Fruit fly (Drosophila melanogaster) whole organism, prepupa: Measurements from ENCODE around the gene Ace.

Experiments used
- CG11294 ChIP-seq: fragments of 200-800 bp; sonication (Bioruptor generic); IDR thresholded peaks from 2 replicates; pipeline ENCODE4 v1.3.6; 2022; ENCODE audit warnings: missing biosample characterization, missing genetic modification characterization
- CG16779 ChIP-seq: fragments of 200-800 bp; sonication (Bioruptor generic); optimal IDR thresholded peaks from 3 replicates; lab custom pipeline; 2017; ENCODE audit warnings: missing biosample characterization, mild to moderate bottlenecking, missing genetic modification characterization
- CG3032 ChIP-seq: fragments of 200-800 bp; optimal IDR thresholded peaks from 2 replicates; lab custom pipeline; 2019; ENCODE audit warnings: missing biosample characterization, mild to moderate bottlenecking, missing genetic modification characterization, moderate library complexity
- CG31627 ChIP-seq: fragments of 200-800 bp; sonication (Bioruptor generic); optimal IDR thresholded peaks from 3 replicates; lab custom pipeline; 2016; ENCODE audit warnings: missing biosample characterization, missing genetic modification characterization
- CG6854 ChIP-seq: fragments of 200-800 bp; sonication (Bioruptor generic); optimal IDR thresholded peaks from 2 replicates; lab custom pipeline; 2017; ENCODE audit warnings: missing biosample characterization, mild to moderate bottlenecking, missing genetic modification characterization
- CG9139 ChIP-seq: fragments of 200-800 bp; sonication (Bioruptor generic); optimal IDR thresholded peaks from 3 replicates; lab custom pipeline; 2017; ENCODE audit warnings: missing biosample characterization, mild to moderate bottlenecking, missing genetic modification characterization
- Eip93F ChIP-seq: fragments of 200-800 bp; sonication (Bioruptor generic); optimal IDR thresholded peaks from 2 replicates; lab custom pipeline; 2016; ENCODE audit warnings: missing biosample characterization, mild to moderate bottlenecking, missing genetic modification characterization
- Ets96B ChIP-seq: fragments of 200-800 bp; optimal IDR thresholded peaks from 2 replicates; lab custom pipeline; 2019; ENCODE audit warnings: missing biosample characterization, mild to moderate bottlenecking, missing genetic modification characterization, moderate library complexity
- Hr39 ChIP-seq: fragments of 200-800 bp; sonication (Bioruptor generic); optimal IDR thresholded peaks from 2 replicates; lab custom pipeline; 2016; ENCODE audit warnings: missing biosample characterization, missing genetic modification characterization
- Sox14 ChIP-seq: fragments of 200-800 bp; sonication (Bioruptor generic); optimal IDR thresholded peaks from 3 replicates; lab custom pipeline; 2016; ENCODE audit warnings: missing biosample characterization, missing genetic modification characterization
- lz ChIP-seq: fragments of 200-800 bp; sonication (Bioruptor generic); optimal IDR thresholded peaks from 3 replicates; lab custom pipeline; 2016; ENCODE audit warnings: missing biosample characterization, missing genetic modification characterization
- spab ChIP-seq: fragments of 200-800 bp; sonication (Bioruptor generic); optimal IDR thresholded peaks from 2 replicates; lab custom pipeline; 2017; ENCODE audit warnings: missing biosample characterization, mild to moderate bottlenecking, missing genetic modification characterization, missing genetic modification reagents
- topi ChIP-seq: fragments of 200-800 bp; sonication (Bioruptor generic); optimal IDR thresholded peaks from 3 replicates; lab custom pipeline; 2016; ENCODE audit warnings: missing biosample characterization, missing genetic modification characterization
- vri ChIP-seq: fragments of 200-800 bp; sonication (Bioruptor generic); optimal IDR thresholded peaks from 3 replicates; lab custom pipeline; 2016; ENCODE audit warnings: missing biosample characterization, mild to moderate bottlenecking, missing genetic modification characterization

DNA sequence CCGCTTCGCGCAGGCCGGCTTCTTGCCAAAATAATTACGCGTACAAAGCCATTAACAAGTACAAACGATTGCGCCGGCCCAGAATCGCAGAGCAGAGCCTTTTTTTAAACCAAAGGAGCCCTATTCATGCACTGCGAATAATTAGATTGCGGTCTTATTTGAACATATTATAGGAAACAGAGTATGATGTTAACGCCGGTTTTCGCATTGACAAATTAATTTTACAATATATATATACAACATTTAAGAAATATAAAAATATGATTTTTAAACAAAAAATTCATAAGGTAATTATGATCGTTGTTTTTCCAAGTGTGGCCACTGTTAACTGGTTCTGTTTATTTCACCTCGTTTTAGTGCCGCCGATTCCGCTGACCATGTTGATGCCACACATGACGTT, 44.2 kb downstream of the Ace start:
- TF ChIP-seq Ets96B (tag; lab: Kevin White, UChicago), result peak; percentile 61
- no peak for TF ChIP-seq CG6854
- TF ChIP-seq Sox14 (GFP tag; lab: Kevin White, UChicago), result no peak
- TF ChIP-seq topi (GFP tag; lab: Kevin White, UChicago), result peak; percentile 27
- peak; percentile 65 for TF ChIP-seq CG3032 (tag; lab: Kevin White, UChicago)
- TF ChIP-seq CG31627 (GFP tag; lab: Kevin White, UChicago), result no peak
- TF ChIP-seq lz (GFP tag; lab: Kevin White, UChicago), result peak; percentile 10
- no peak for TF ChIP-seq vri (GFP tag; lab: Kevin White, UChicago)
- no peak for TF ChIP-seq Eip93F (GFP tag; lab: Kevin White, UChicago)
- no peak for TF ChIP-seq CG11294 (GFP tag; lab: Robert Waterston, UW)
- TF ChIP-seq CG9139 (GFP tag; lab: Kevin White, UChicago), result peak; percentile 36
- peak; percentile 51 for TF ChIP-seq spab (GFP tag; lab: Kevin White, UChicago)
- no peak for TF ChIP-seq Hr39 (GFP tag; lab: Kevin White, UChicago)
- no peak for TF ChIP-seq CG16779 (tag; lab: Kevin White, UChicago)
